Fruit fly (Drosophila melanogaster) whole organism: Measurements from ENCODE around the gene CG44013.

Experiments used
- EcR ChIP-seq, 2 experiments: fragments of >200 bp; optimal IDR thresholded peaks; 2 replicates each; lab custom pipeline; 2017; ENCODE audit warnings: missing biosample characterization in 2 of 2, missing genetic modification characterization in 2 of 2, missing genetic modification reagents in 2 of 2
- usp ChIP-seq: fragments of >200 bp; optimal IDR thresholded peaks from 2 replicates; lab custom pipeline; 2017; ENCODE audit warnings: missing biosample characterization, missing genetic modification characterization, mixed read lengths

dm6 chr3R:15509817-15510216 lies at the start of gene CG44013:
- no peak for TF ChIP-seq EcR (GFP tag; optimal IDR thresholded peaks at IDR 0.05; lab: Kevin White, UChicago)
- no peak for TF ChIP-seq usp (GFP tag; lab: Kevin White, UChicago)
